Fruit fly (Drosophila melanogaster) whole organism, embryonic: ENCODE data around the gene Rab9.

Experiments used
- Abd-B ChIP-seq: fragments of 200-800 bp; sonication (Bioruptor generic); optimal IDR thresholded peaks from 2 replicates; lab custom pipeline; 2018; ENCODE audit warnings: missing biosample characterization, mild to moderate bottlenecking, missing genetic modification characterization, moderate library complexity
- CG10979 ChIP-seq: fragments of 200-800 bp; sonication (Bioruptor generic); optimal IDR thresholded peaks from 2 replicates; lab custom pipeline; 2018; ENCODE audit warnings: missing biosample characterization, mild to moderate bottlenecking, missing genetic modification characterization, moderate library complexity
- CG11093 ChIP-seq: fragments of 200-800 bp; sonication (Bioruptor generic); IDR thresholded peaks from 3 replicates; pipeline ENCODE4 v1.3.6; 2022; ENCODE audit warnings: missing biosample characterization, missing genetic modification characterization
- CG11504 ChIP-seq: fragments of 200-800 bp; sonication (Bioruptor generic); optimal IDR thresholded peaks from 3 replicates; lab custom pipeline; 2019; ENCODE audit warnings: missing biosample characterization, mild to moderate bottlenecking, missing genetic modification characterization, moderate library complexity
- CG12104 ChIP-seq: fragments of 200-800 bp; sonication (Bioruptor generic); optimal IDR thresholded peaks from 3 replicates; lab custom pipeline; 2016; ENCODE audit warnings: missing biosample characterization, missing genetic modification characterization
- CG12659 ChIP-seq: fragments of 200-800 bp; sonication (Bioruptor generic); optimal IDR thresholded peaks from 3 replicates; lab custom pipeline; 2017; ENCODE audit warnings: mild to moderate bottlenecking, missing biosample characterization, missing genetic modification reagents, missing genetic modification characterization
- CG13775 ChIP-seq: fragments of 200-800 bp; sonication (Bioruptor generic); optimal IDR thresholded peaks from 3 replicates; lab custom pipeline; 2017; ENCODE audit warnings: missing biosample characterization, mild to moderate bottlenecking, missing genetic modification characterization
- CG15601 ChIP-seq: fragments of 200-800 bp; sonication (Bioruptor generic); optimal IDR thresholded peaks from 3 replicates; lab custom pipeline; 2019; ENCODE audit warnings: missing biosample characterization, mild to moderate bottlenecking, missing genetic modification characterization, moderate library complexity
- CG15696 ChIP-seq: fragments of 200-800 bp; sonication (Bioruptor generic); optimal IDR thresholded peaks from 2 replicates; lab custom pipeline; 2019; ENCODE audit warnings: missing biosample characterization, mild to moderate bottlenecking, missing genetic modification characterization, moderate library complexity
- CG16815 ChIP-seq: fragments of 200-800 bp; sonication (Bioruptor generic); optimal IDR thresholded peaks from 3 replicates; lab custom pipeline; 2017; ENCODE audit warnings: missing biosample characterization, mild to moderate bottlenecking, missing genetic modification characterization
- CG17361 ChIP-seq: fragments of 200-800 bp; sonication (Bioruptor generic); IDR thresholded peaks from 3 replicates; pipeline ENCODE4 v1.3.6; 2022; ENCODE audit warnings: missing biosample characterization, missing genetic modification characterization
- CG17385 ChIP-seq: fragments of 200-800 bp; sonication (Bioruptor generic); optimal IDR thresholded peaks from 3 replicates; lab custom pipeline; 2018; ENCODE audit warnings: missing biosample characterization, mild to moderate bottlenecking, missing genetic modification characterization
- CG18619 ChIP-seq: fragments of 200-800 bp; sonication (Bioruptor generic); optimal IDR thresholded peaks from 3 replicates; lab custom pipeline; 2017; ENCODE audit warnings: missing biosample characterization, mild to moderate bottlenecking, missing genetic modification characterization
- CG2678 ChIP-seq: fragments of 200-800 bp; sonication (Bioruptor generic); optimal IDR thresholded peaks from 3 replicates; lab custom pipeline; 2019; ENCODE audit warnings: missing biosample characterization, mild to moderate bottlenecking, missing genetic modification characterization, moderate library complexity
- CG31365 ChIP-seq: fragments of 200-800 bp; sonication (Bioruptor generic); optimal IDR thresholded peaks from 2 replicates; lab custom pipeline; 2018; ENCODE audit warnings: missing biosample characterization, mild to moderate bottlenecking, missing genetic modification characterization
- CG31441 ChIP-seq: fragments of 200-800 bp; sonication (Bioruptor generic); IDR thresholded peaks from 2 replicates; pipeline ENCODE4 v1.3.6; 2022; ENCODE audit warnings: missing biosample characterization, missing genetic modification characterization
- CG3163 ChIP-seq: fragments of 200-800 bp; sonication (Bioruptor generic); optimal IDR thresholded peaks from 3 replicates; lab custom pipeline; 2016; ENCODE audit warnings: missing biosample characterization, missing genetic modification characterization
- CG3281 ChIP-seq: fragments of 200-800 bp; sonication (Bioruptor generic); optimal IDR thresholded peaks from 3 replicates; lab custom pipeline; 2017; ENCODE audit warnings: missing biosample characterization, mild to moderate bottlenecking, missing genetic modification characterization
- CG3407 ChIP-seq: fragments of 200-800 bp; sonication (Bioruptor generic); optimal IDR thresholded peaks from 2 replicates; lab custom pipeline; 2018; ENCODE audit warnings: missing biosample characterization, mild to moderate bottlenecking, missing genetic modification characterization
- CG4730 ChIP-seq: fragments of 200-800 bp; sonication (Bioruptor generic); IDR thresholded peaks from 2 replicates; pipeline ENCODE4 v1.3.6; 2022; ENCODE audit warnings: missing biosample characterization, missing genetic modification characterization
- CG7556 ChIP-seq: fragments of 200-800 bp; sonication (Bioruptor generic); optimal IDR thresholded peaks from 2 replicates; lab custom pipeline; 2017; ENCODE audit warnings: missing biosample characterization, mild to moderate bottlenecking, missing genetic modification characterization
- CG7839 ChIP-seq: fragments of 200-800 bp; sonication (Bioruptor generic); optimal IDR thresholded peaks from 3 replicates; lab custom pipeline; 2018; ENCODE audit warnings: missing biosample characterization, mild to moderate bottlenecking, missing genetic modification characterization, moderate library complexity
- CG8478 ChIP-seq: fragments of >200 bp; optimal IDR thresholded peaks from 2 replicates; lab custom pipeline; 2018
- CG9437 ChIP-seq: fragments of 200-800 bp; sonication (Bioruptor generic); optimal IDR thresholded peaks from 2 replicates; lab custom pipeline; 2018; ENCODE audit warnings: missing biosample characterization, mild to moderate bottlenecking, missing genetic modification characterization
- Camta ChIP-seq: fragments of 200-800 bp; sonication (Bioruptor generic); optimal IDR thresholded peaks from 2 replicates; lab custom pipeline; 2016; ENCODE audit warnings: missing biosample characterization, missing genetic modification characterization
- Dref ChIP-seq: fragments of 200-800 bp; sonication (Bioruptor generic); IDR thresholded peaks from 2 replicates; pipeline ENCODE4 v1.3.6; 2022; ENCODE audit warnings: missing biosample characterization, missing genetic modification characterization
- Ets65A ChIP-seq: fragments of 200-800 bp; sonication (Bioruptor generic); peaks from one replicate; lab custom pipeline; 2016; ENCODE audit warnings: missing biosample characterization, missing genetic modification characterization
- Hr3 ChIP-seq: fragments of 200-800 bp; sonication (Bioruptor generic); optimal IDR thresholded peaks from 3 replicates; lab custom pipeline; 2016; ENCODE audit warnings: missing biosample characterization, missing genetic modification characterization
- Mad ChIP-seq: fragments of 200-800 bp; sonication (Bioruptor generic); optimal IDR thresholded peaks from 2 replicates; lab custom pipeline; 2016; ENCODE audit warnings: missing biosample characterization, missing genetic modification characterization
- Mes4 ChIP-seq: fragments of 200-800 bp; sonication (Bioruptor generic); optimal IDR thresholded peaks from 2 replicates; lab custom pipeline; 2016; ENCODE audit warnings: missing biosample characterization, missing genetic modification characterization
- Mrtf ChIP-seq: fragments of 200-800 bp; sonication (Bioruptor generic); IDR thresholded peaks from 3 replicates; pipeline ENCODE4 v1.3.6; 2022; ENCODE audit warnings: missing biosample characterization, missing genetic modification characterization
- Nf-YA ChIP-seq: fragments of 200-800 bp; sonication (Bioruptor generic); IDR thresholded peaks from 2 replicates; pipeline ENCODE4 v1.3.6; 2022; ENCODE audit warnings: missing biosample characterization, missing genetic modification characterization
- Oli ChIP-seq: fragments of 200-800 bp; sonication (Bioruptor generic); optimal IDR thresholded peaks from 2 replicates; lab custom pipeline; 2018; ENCODE audit warnings: missing biosample characterization, mild to moderate bottlenecking, missing genetic modification characterization, moderate library complexity
- Trl ChIP-seq, 3 experiments: fragments of >200 bp in 2 of 3; fragments of 200-800 bp in 1 of 3; sonication (Bioruptor generic) in 1 of 3; optimal IDR thresholded peaks; 2 replicates in 1 of 3; 3 replicates in 2 of 3; lab custom pipeline; 2016 to 2017; ENCODE audit warnings: missing biosample characterization in 1 of 3, missing genetic modification characterization in 1 of 3
- YL-1 ChIP-seq: fragments of 200-800 bp; sonication (Bioruptor generic); optimal IDR thresholded peaks from 3 replicates; lab custom pipeline; 2017; ENCODE audit warnings: missing biosample characterization, mild to moderate bottlenecking, missing genetic modification characterization
- az2 ChIP-seq: fragments of 200-800 bp; sonication (Bioruptor generic); optimal IDR thresholded peaks from 3 replicates; lab custom pipeline; 2016; ENCODE audit warnings: missing biosample characterization, missing genetic modification characterization
- bbx ChIP-seq: fragments of 200-800 bp; sonication (Bioruptor generic); IDR thresholded peaks from 2 replicates; pipeline ENCODE4 v1.3.6; 2022; ENCODE audit warnings: missing biosample characterization, missing genetic modification characterization; ENCODE audit not compliant: partially characterized antibody
- chinmo ChIP-seq: fragments of 200-800 bp; sonication (Bioruptor generic); IDR thresholded peaks from 4 replicates; pipeline ENCODE4 v1.3.6; 2022; ENCODE audit warnings: missing biosample characterization, missing genetic modification characterization; ENCODE audit not compliant: partially characterized antibody
- gcm2 ChIP-seq: fragments of 200-800 bp; sonication (Bioruptor generic); optimal IDR thresholded peaks from 2 replicates; lab custom pipeline; 2016; ENCODE audit warnings: missing biosample characterization, missing genetic modification characterization
- gem ChIP-seq: fragments of 200-800 bp; sonication (Bioruptor generic); optimal IDR thresholded peaks from 2 replicates; lab custom pipeline; 2019; ENCODE audit warnings: missing biosample characterization, mild to moderate bottlenecking, missing genetic modification characterization, moderate library complexity
- gsb-n ChIP-seq: fragments of 200-800 bp; sonication (Bioruptor generic); optimal IDR thresholded peaks from 3 replicates; lab custom pipeline; 2018; ENCODE audit warnings: missing biosample characterization, mild to moderate bottlenecking, missing genetic modification characterization
- hbn ChIP-seq: fragments of 200-800 bp; sonication (Bioruptor generic); IDR thresholded peaks from 2 replicates; pipeline ENCODE4 v1.3.6; 2022; ENCODE audit warnings: missing biosample characterization, missing genetic modification characterization; ENCODE audit not compliant: partially characterized antibody
- mam ChIP-seq: fragments of 200-800 bp; sonication (Bioruptor generic); optimal IDR thresholded peaks from 3 replicates; lab custom pipeline; 2016; ENCODE audit warnings: missing biosample characterization, missing genetic modification characterization
- pnt ChIP-seq: fragments of 200-800 bp; sonication (Bioruptor generic); optimal IDR thresholded peaks from 3 replicates; lab custom pipeline; 2016; ENCODE audit warnings: missing biosample characterization, missing genetic modification characterization
- row ChIP-seq: fragments of 200-800 bp; sonication (Bioruptor generic); IDR thresholded peaks from 3 replicates; pipeline ENCODE4 v1.3.6; 2022; ENCODE audit warnings: missing biosample characterization, missing genetic modification characterization
- scrt ChIP-seq: fragments of 200-800 bp; sonication (Bioruptor generic); optimal IDR thresholded peaks from 2 replicates; lab custom pipeline; 2018; ENCODE audit warnings: missing biosample characterization, mild to moderate bottlenecking, missing genetic modification characterization, moderate library complexity
- sens ChIP-seq: fragments of 200-800 bp; sonication (Bioruptor generic); peaks from one replicate; lab custom pipeline; 2016; ENCODE audit warnings: missing biosample characterization, missing genetic modification characterization
- seq ChIP-seq: fragments of 200-800 bp; sonication (Bioruptor generic); IDR thresholded peaks from 2 replicates; pipeline ENCODE4 v1.3.6; 2022; ENCODE audit warnings: missing biosample characterization, missing genetic modification characterization
- stwl ChIP-seq: fragments of 200-800 bp; sonication (Bioruptor generic); optimal IDR thresholded peaks from 3 replicates; lab custom pipeline; 2018; ENCODE audit warnings: missing biosample characterization, mild to moderate bottlenecking, missing genetic modification characterization, moderate library complexity
- tio ChIP-seq: fragments of 200-800 bp; sonication (Bioruptor generic); optimal IDR thresholded peaks from 2 replicates; lab custom pipeline; 2017; ENCODE audit warnings: missing biosample characterization, missing genetic modification characterization, inconsistent platforms

Gene Rab9

DNA sequence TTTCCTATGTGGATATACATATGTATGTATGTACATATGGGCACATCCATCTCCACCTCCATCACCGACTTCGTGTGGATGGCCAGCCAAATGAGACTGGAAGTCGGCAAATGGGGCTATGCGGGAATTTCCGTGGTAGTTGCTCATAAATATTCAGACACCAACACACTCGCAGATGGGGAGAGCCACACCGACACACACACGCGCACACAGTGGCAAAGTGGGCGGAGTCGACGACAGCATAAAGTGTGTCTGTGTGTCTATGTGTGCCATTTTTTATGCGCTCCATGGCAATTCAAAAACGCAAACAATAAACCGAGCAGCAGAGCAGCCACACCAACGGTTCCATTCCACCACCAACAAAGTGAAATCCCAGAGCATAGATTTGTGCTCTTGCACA is 30.5 kb downstream of the Rab9 start (continued):
- TF ChIP-seq Trl (optimal IDR thresholded peaks at IDR 0.05; lab: Kevin White, UChicago) (peak in 1 of 2 experiments; percentile 7), Trl (GFP tag; optimal IDR thresholded peaks at IDR 0.05; lab: Kevin White, UChicago) (no peak), chinmo (GFP tag; lab: Robert Waterston, UW) (0 out of 4 replicates have a peak, but pooled peaks have one; percentile 34), pnt (GFP tag; lab: Kevin White, UChicago) (no peak), CG8478 (lab: Kevin White, UChicago) (peak; percentile 45), CG15696 (tag; lab: Kevin White, UChicago) (no peak)

DNA sequence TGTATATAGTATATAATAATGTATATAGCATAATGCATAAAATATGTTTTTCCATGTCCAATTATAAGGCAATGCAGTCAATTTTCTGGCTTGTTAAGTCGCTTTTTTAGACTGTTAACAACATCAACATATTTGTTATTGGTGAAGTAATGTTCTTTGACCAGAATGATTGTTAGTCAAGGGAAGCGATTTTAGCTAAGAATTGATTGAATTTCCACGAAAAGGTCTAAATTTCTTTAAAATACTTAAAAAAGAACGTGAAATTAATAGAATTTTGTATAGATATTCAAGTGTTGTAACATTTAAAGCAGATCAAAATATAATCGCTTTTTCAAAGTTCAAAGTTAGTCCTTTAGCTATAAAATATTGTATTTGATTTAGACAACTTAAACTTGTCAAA is 31.0 kb downstream of the Rab9 start:
- TF ChIP-seq hbn (GFP tag; lab: Robert Waterston, UW): no peak
- no peak for TF ChIP-seq CG31365
- no peak for TF ChIP-seq CG15601 (tag; lab: Kevin White, UChicago)
- no peak for TF ChIP-seq CG3407 (GFP tag; lab: Kevin White, UChicago)
- no peak for TF ChIP-seq Mad (GFP tag; lab: Kevin White, UChicago)
- peak; percentile 41 for TF ChIP-seq Oli (tag; lab: Kevin White, UChicago)
- TF ChIP-seq seq: no peak
- peak; percentile 63 for TF ChIP-seq CG9437 (GFP tag; lab: Kevin White, UChicago)
- peak; percentile 73 for TF ChIP-seq CG17361 (GFP tag; lab: Robert Waterston, UW)
- TF ChIP-seq mam (GFP tag; lab: Kevin White, UChicago): no peak
- peak; percentile 4 for TF ChIP-seq tio (GFP tag; lab: Kevin White, UChicago)
- peak; percentile 30 for TF ChIP-seq CG11504 (tag; lab: Kevin White, UChicago)
- TF ChIP-seq CG11093 (GFP tag; lab: Robert Waterston, UW): no peak
- peak; percentile 34; the same call in 1 of the 2 replicates for TF ChIP-seq CG31441 (GFP tag; lab: Robert Waterston, UW)
- no peak for TF ChIP-seq CG16815
- TF ChIP-seq Dref: no peak
- TF ChIP-seq Mes4 (GFP tag; lab: Kevin White, UChicago): no peak
- TF ChIP-seq CG12104 (GFP tag; lab: Kevin White, UChicago): no peak
- TF ChIP-seq gsb-n: no peak
- peak; percentile 1 for TF ChIP-seq CG17385 (GFP tag; lab: Kevin White, UChicago)
- TF ChIP-seq CG3163 (GFP tag; lab: Kevin White, UChicago): no peak
- peak; percentile 20 for TF ChIP-seq CG13775
- no peak for TF ChIP-seq CG4730 (GFP tag; lab: Robert Waterston, UW)
- peak; percentile 23 for TF ChIP-seq CG7839 (tag; lab: Kevin White, UChicago)
- peak; percentile 37 for TF ChIP-seq CG3281
- no peak for TF ChIP-seq CG12659 (GFP tag; lab: Kevin White, UChicago)
- no peak for TF ChIP-seq Ets65A
- no peak for TF ChIP-seq stwl (tag; lab: Kevin White, UChicago)
- no peak for TF ChIP-seq CG18619 (GFP tag; lab: Kevin White, UChicago)
- peak; percentile 6 for TF ChIP-seq Hr3 (GFP tag; lab: Kevin White, UChicago)
- no peak for TF ChIP-seq gcm2
- TF ChIP-seq az2: peak; percentile 0
- no peak for TF ChIP-seq Camta (GFP tag; lab: Kevin White, UChicago)
- TF ChIP-seq CG2678 (tag; lab: Kevin White, UChicago): peak; percentile 44
- no peak for TF ChIP-seq YL-1
- no peak for TF ChIP-seq scrt (GFP tag; lab: Kevin White, UChicago)
- TF ChIP-seq Nf-YA (GFP tag; lab: Robert Waterston, UW): no peak
- TF ChIP-seq Abd-B (GFP tag; lab: Kevin White, UChicago): peak; percentile 9
- TF ChIP-seq gem (tag; lab: Kevin White, UChicago): peak; percentile 56
- no peak for TF ChIP-seq Mrtf (GFP tag; lab: Robert Waterston, UW)
- TF ChIP-seq sens (GFP tag; lab: Kevin White, UChicago): peak; percentile 18
- no peak for TF ChIP-seq bbx (GFP tag; lab: Robert Waterston, UW)
- 0 out of 3 replicates have a peak, but pooled peaks have one; percentile 20 for TF ChIP-seq row (GFP tag; lab: Robert Waterston, UW)
- peak; percentile 33 for TF ChIP-seq CG10979 (tag; lab: Kevin White, UChicago)
- TF ChIP-seq CG7556 (GFP tag; lab: Kevin White, UChicago): peak; percentile 59
